Fruit fly (Drosophila melanogaster) whole organism, embryonic: ENCODE data around the gene CG7378.

Source experiments
- CG10209 ChIP-seq: fragments of 200-800 bp; sonication (Bioruptor generic); optimal IDR thresholded peaks from 3 replicates; lab custom pipeline; 2017; ENCODE audit warnings: missing biosample characterization, mild to moderate bottlenecking, missing genetic modification characterization, missing genetic modification reagents
- CG10274 ChIP-seq: fragments of 200-800 bp; sonication (Bioruptor generic); optimal IDR thresholded peaks from 3 replicates; lab custom pipeline; 2017; ENCODE audit warnings: missing biosample characterization, mild to moderate bottlenecking, missing genetic modification characterization
- CG10462 ChIP-seq: fragments of 200-800 bp; sonication (Bioruptor generic); optimal IDR thresholded peaks from 2 replicates; lab custom pipeline; 2016; ENCODE audit warnings: missing biosample characterization, missing genetic modification characterization
- CG11085 ChIP-seq: fragments of 200-800 bp; sonication (Bioruptor generic); IDR thresholded peaks from 2 replicates; pipeline ENCODE4 v1.3.6; 2022; ENCODE audit warnings: missing biosample characterization, missing genetic modification characterization
- CG12104 ChIP-seq: fragments of 200-800 bp; sonication (Bioruptor generic); optimal IDR thresholded peaks from 3 replicates; lab custom pipeline; 2016; ENCODE audit warnings: missing biosample characterization, missing genetic modification characterization
- CG13775 ChIP-seq: fragments of 200-800 bp; sonication (Bioruptor generic); optimal IDR thresholded peaks from 3 replicates; lab custom pipeline; 2017; ENCODE audit warnings: missing biosample characterization, mild to moderate bottlenecking, missing genetic modification characterization
- CG17328 ChIP-seq: fragments of 200-800 bp; sonication (Bioruptor generic); IDR thresholded peaks from 2 replicates; pipeline ENCODE4 v1.3.6; 2022; ENCODE audit warnings: missing biosample characterization, missing genetic modification characterization
- CG17385 ChIP-seq: fragments of 200-800 bp; sonication (Bioruptor generic); optimal IDR thresholded peaks from 3 replicates; lab custom pipeline; 2018; ENCODE audit warnings: missing biosample characterization, mild to moderate bottlenecking, missing genetic modification characterization
- CG18619 ChIP-seq: fragments of 200-800 bp; sonication (Bioruptor generic); optimal IDR thresholded peaks from 3 replicates; lab custom pipeline; 2017; ENCODE audit warnings: missing biosample characterization, mild to moderate bottlenecking, missing genetic modification characterization
- CG4360 ChIP-seq: fragments of 200-800 bp; sonication (Bioruptor generic); IDR thresholded peaks from 2 replicates; pipeline ENCODE4 v1.3.6; 2022; ENCODE audit warnings: missing biosample characterization, missing genetic modification characterization
- CG4707 ChIP-seq: fragments of 200-800 bp; sonication (Bioruptor generic); optimal IDR thresholded peaks from 2 replicates; lab custom pipeline; 2018; ENCODE audit warnings: missing biosample characterization, mild to moderate bottlenecking, missing genetic modification characterization, moderate library complexity
- CG4820 ChIP-seq: fragments of 200-800 bp; sonication (Bioruptor generic); optimal IDR thresholded peaks from 3 replicates; lab custom pipeline; 2016; ENCODE audit warnings: missing biosample characterization, missing genetic modification characterization
- CG6272 ChIP-seq: fragments of 200-800 bp; sonication (Bioruptor generic); IDR thresholded peaks from 2 replicates; pipeline ENCODE4 v1.3.6; 2022; ENCODE audit warnings: missing biosample characterization, missing genetic modification characterization
- CG6791 ChIP-seq: fragments of 200-800 bp; sonication (Bioruptor generic); IDR thresholded peaks from 3 replicates; pipeline ENCODE4 v1.3.6; 2022; ENCODE audit warnings: missing biosample characterization, missing genetic modification characterization; ENCODE audit not compliant: partially characterized antibody
- CG6813 ChIP-seq: fragments of 200-800 bp; sonication (Bioruptor generic); optimal IDR thresholded peaks from 2 replicates; lab custom pipeline; 2017; ENCODE audit warnings: missing biosample characterization, missing genetic modification characterization, mild to moderate bottlenecking, moderate library complexity, missing genetic modification reagents
- CG6854 ChIP-seq: fragments of 200-800 bp; sonication (Bioruptor generic); optimal IDR thresholded peaks from 3 replicates; lab custom pipeline; 2017; ENCODE audit warnings: missing biosample characterization, mild to moderate bottlenecking, missing genetic modification characterization
- CG8944 ChIP-seq: fragments of 200-800 bp; sonication (Bioruptor generic); optimal IDR thresholded peaks from 3 replicates; lab custom pipeline; 2016; ENCODE audit warnings: missing biosample characterization, missing genetic modification characterization
- CG9727 ChIP-seq: fragments of 200-800 bp; sonication (Bioruptor generic); optimal IDR thresholded peaks from 3 replicates; lab custom pipeline; 2017; ENCODE audit warnings: missing biosample characterization, mild to moderate bottlenecking, missing genetic modification characterization
- CG9932 ChIP-seq: fragments of 200-800 bp; sonication (Bioruptor generic); IDR thresholded peaks from 2 replicates; pipeline ENCODE4 v1.3.6; 2022; ENCODE audit warnings: missing biosample characterization, missing genetic modification characterization
- D19A ChIP-seq: fragments of 200-800 bp; optimal IDR thresholded peaks from 3 replicates; lab custom pipeline; 2019; ENCODE audit warnings: missing biosample characterization, mild to moderate bottlenecking, missing genetic modification characterization, moderate library complexity
- Dbx ChIP-seq: fragments of 200-800 bp; sonication (Bioruptor generic); IDR thresholded peaks from 3 replicates; pipeline ENCODE4 v1.3.6; 2022; ENCODE audit warnings: missing biosample characterization, missing genetic modification characterization
- Dip3 ChIP-seq: fragments of 200-800 bp; sonication (Bioruptor generic); optimal IDR thresholded peaks from 3 replicates; lab custom pipeline; 2016; ENCODE audit warnings: missing biosample characterization, missing genetic modification characterization
- Fer1 ChIP-seq: fragments of 200-800 bp; sonication (Bioruptor generic); optimal IDR thresholded peaks from 2 replicates; lab custom pipeline; 2017; ENCODE audit warnings: missing biosample characterization, mild to moderate bottlenecking, missing genetic modification characterization
- Fer3 ChIP-seq: fragments of 200-800 bp; sonication (Bioruptor generic); optimal IDR thresholded peaks from 2 replicates; lab custom pipeline; 2018; ENCODE audit warnings: missing biosample characterization, mild to moderate bottlenecking, missing genetic modification characterization, moderate library complexity
- Lpt ChIP-seq: fragments of >200 bp; optimal IDR thresholded peaks from 2 replicates; lab custom pipeline; 2018; ENCODE audit warnings: missing biosample characterization, missing genetic modification characterization
- Med ChIP-seq: fragments of 200-800 bp; sonication (Bioruptor generic); peaks from one replicate; lab custom pipeline; 2016; ENCODE audit warnings: missing biosample characterization, missing genetic modification characterization, mild to moderate bottlenecking, inconsistent platforms, moderate library complexity
- Mrtf ChIP-seq: fragments of 200-800 bp; sonication (Bioruptor generic); IDR thresholded peaks from 3 replicates; pipeline ENCODE4 v1.3.6; 2022; ENCODE audit warnings: missing biosample characterization, missing genetic modification characterization
- Oli ChIP-seq: fragments of 200-800 bp; sonication (Bioruptor generic); optimal IDR thresholded peaks from 2 replicates; lab custom pipeline; 2018; ENCODE audit warnings: missing biosample characterization, mild to moderate bottlenecking, missing genetic modification characterization, moderate library complexity
- Pdp1 ChIP-seq, 2 experiments: fragments of 200-800 bp; sonication (Bioruptor generic); optimal IDR thresholded peaks; 3 replicates each; lab custom pipeline; 2016; ENCODE audit warnings: missing biosample characterization in 2 of 2, missing genetic modification characterization in 2 of 2, mild to moderate bottlenecking in 1 of 2, moderate library complexity in 1 of 2
- Rfx ChIP-seq: fragments of 200-800 bp; sonication (Bioruptor generic); IDR thresholded peaks from 2 replicates; pipeline ENCODE4 v1.3.6; 2022; ENCODE audit warnings: missing biosample characterization, missing genetic modification characterization
- Scr ChIP-seq: fragments of 200-800 bp; sonication (Bioruptor generic); IDR thresholded peaks from 2 replicates; pipeline ENCODE4 v1.3.6; 2022; ENCODE audit warnings: missing biosample characterization, missing genetic modification characterization; ENCODE audit not compliant: partially characterized antibody
- Sox100B ChIP-seq: fragments of 200-800 bp; sonication (Bioruptor generic); optimal IDR thresholded peaks from 3 replicates; lab custom pipeline; 2018; ENCODE audit warnings: missing biosample characterization, mild to moderate bottlenecking, missing genetic modification characterization
- Trl ChIP-seq, 3 experiments: fragments of >200 bp in 2 of 3; fragments of 200-800 bp in 1 of 3; sonication (Bioruptor generic) in 1 of 3; optimal IDR thresholded peaks; 2 replicates in 1 of 3; 3 replicates in 2 of 3; lab custom pipeline; 2016 to 2017; ENCODE audit warnings: missing biosample characterization in 1 of 3, missing genetic modification characterization in 1 of 3
- Usf ChIP-seq: fragments of 200-800 bp; sonication (Bioruptor generic); optimal IDR thresholded peaks from 2 replicates; lab custom pipeline; 2017; ENCODE audit warnings: missing genotype, missing biosample characterization, missing genetic modification characterization
- Vsx1 ChIP-seq: fragments of 200-800 bp; sonication (Bioruptor generic); optimal IDR thresholded peaks from 2 replicates; lab custom pipeline; 2017; ENCODE audit warnings: missing biosample characterization, mild to moderate bottlenecking, missing genetic modification characterization, missing genetic modification reagents
- dpn ChIP-seq, 2 experiments: fragments of 200-800 bp; sonication (Bioruptor generic); optimal IDR thresholded peaks; 3 replicates each; lab custom pipeline; 2016; ENCODE audit warnings: missing biosample characterization in 2 of 2, missing genetic modification characterization in 2 of 2
- ems ChIP-seq: fragments of 200-800 bp; sonication (Bioruptor generic); optimal IDR thresholded peaks from 3 replicates; lab custom pipeline; 2016; ENCODE audit warnings: missing biosample characterization, missing genetic modification characterization
- fru ChIP-seq: fragments of >200 bp; optimal IDR thresholded peaks from 2 replicates; lab custom pipeline; 2017
- gfzf ChIP-seq: fragments of 200-800 bp; sonication (Bioruptor generic); optimal IDR thresholded peaks from 2 replicates; lab custom pipeline; 2016; ENCODE audit warnings: missing biosample characterization, mild to moderate bottlenecking, missing genetic modification characterization, moderate library complexity
- gsb ChIP-seq: fragments of 200-800 bp; sonication (Bioruptor generic); IDR thresholded peaks from 2 replicates; pipeline ENCODE4 v1.3.6; 2022; ENCODE audit warnings: missing biosample characterization, missing genetic modification characterization
- hbn ChIP-seq: fragments of 200-800 bp; sonication (Bioruptor generic); IDR thresholded peaks from 2 replicates; pipeline ENCODE4 v1.3.6; 2022; ENCODE audit warnings: missing biosample characterization, missing genetic modification characterization; ENCODE audit not compliant: partially characterized antibody
- hkb ChIP-seq, 2 experiments: fragments of 200-800 bp in 1 of 2; fragments of >200 bp in 1 of 2; sonication (Bioruptor generic) in 1 of 2; IDR thresholded peaks in 1 of 2; optimal IDR thresholded peaks in 1 of 2; 2 replicates each; pipeline versions ENCODE4 v1.3.6 to Lab custom; 2017 to 2022; ENCODE audit warnings: missing biosample characterization in 1 of 2, missing genetic modification characterization in 1 of 2
- jumu ChIP-seq: fragments of 200-800 bp; sonication (Bioruptor generic); optimal IDR thresholded peaks from 3 replicates; lab custom pipeline; 2016; ENCODE audit warnings: missing biosample characterization, missing genetic modification characterization
- klu ChIP-seq: fragments of 200-800 bp; sonication (Bioruptor generic); IDR thresholded peaks from 2 replicates; pipeline ENCODE4 v1.3.6; 2022; ENCODE audit warnings: missing biosample characterization, missing genetic modification characterization
- mirr ChIP-seq: fragments of 200-800 bp; sonication (Bioruptor generic); optimal IDR thresholded peaks from 3 replicates; lab custom pipeline; 2018; ENCODE audit warnings: missing biosample characterization, mild to moderate bottlenecking, missing genetic modification characterization
- nerfin-1 ChIP-seq: fragments of 200-800 bp; sonication (Bioruptor generic); optimal IDR thresholded peaks from 3 replicates; lab custom pipeline; 2019; ENCODE audit warnings: missing biosample characterization, mild to moderate bottlenecking, missing genetic modification characterization, moderate library complexity
- psq ChIP-seq: fragments of 200-800 bp; sonication (Bioruptor generic); optimal IDR thresholded peaks from 2 replicates; lab custom pipeline; 2017; ENCODE audit warnings: missing biosample characterization, missing genetic modification characterization
- row ChIP-seq: fragments of 200-800 bp; sonication (Bioruptor generic); IDR thresholded peaks from 3 replicates; pipeline ENCODE4 v1.3.6; 2022; ENCODE audit warnings: missing biosample characterization, missing genetic modification characterization
- seq ChIP-seq: fragments of 200-800 bp; sonication (Bioruptor generic); IDR thresholded peaks from 2 replicates; pipeline ENCODE4 v1.3.6; 2022; ENCODE audit warnings: missing biosample characterization, missing genetic modification characterization

Gene CG7378

DNA sequence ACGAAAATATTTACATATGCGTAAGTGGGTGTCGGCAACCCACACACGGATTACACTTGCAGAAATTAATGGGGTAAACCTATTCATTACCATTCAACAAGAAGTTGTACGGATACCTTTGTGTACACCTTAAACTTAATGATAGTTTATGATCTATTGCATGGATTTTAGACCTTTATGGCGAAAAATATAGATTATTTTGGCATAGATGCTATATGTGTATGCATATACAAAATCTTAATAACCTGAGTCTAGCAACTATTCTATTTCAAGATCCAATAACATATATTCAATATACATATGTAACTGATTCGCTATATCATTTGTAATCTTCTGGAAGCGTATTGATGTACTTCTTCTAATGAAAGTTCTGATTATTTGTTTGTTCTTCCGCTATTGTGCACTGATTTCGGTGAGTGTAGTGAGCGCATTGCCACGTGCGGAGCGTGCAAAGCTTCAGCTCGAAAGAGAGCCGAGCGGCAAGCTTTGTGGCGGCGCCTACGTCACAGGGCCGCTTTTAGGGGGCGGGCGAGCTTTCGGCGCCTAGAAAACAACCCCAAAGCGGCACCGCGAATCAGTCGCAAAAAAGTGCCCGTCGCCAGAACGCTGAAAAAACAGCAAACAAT, at the start of gene CG7378:
CG7378 (plus strand) TSS at position 576 of the 626 bp plus-strand sequence.
- TF ChIP-seq CG6813 (GFP tag; lab: Kevin White, UChicago) (peak; percentile 53), CG10274 (GFP tag; lab: Kevin White, UChicago) (peak; percentile 48), row (GFP tag; lab: Robert Waterston, UW) (peak; percentile 48; the same call in 2 of the 3 replicates), ems (peak; percentile 18), klu (GFP tag; lab: Robert Waterston, UW) (no peak), Usf (GFP tag; lab: Kevin White, UChicago) (no peak), hkb (optimal IDR thresholded peaks at IDR 0.05; lab: Kevin White, UChicago) (no peak), hkb (GFP tag; IDR thresholded peaks at IDR 0.05; lab: Robert Waterston, UW) (0 out of 2 replicates have a peak, but pooled peaks have one; percentile 16), Fer3 (tag; lab: Kevin White, UChicago) (no peak), CG4707 (no peak), CG8944 (no peak), dpn (GFP tag; optimal IDR thresholded peaks at IDR 0.05; lab: Kevin White, UChicago) (peak; percentile 8 to 60), CG11085 (GFP tag; lab: Robert Waterston, UW) (no peak), CG4820 (GFP tag; lab: Kevin White, UChicago) (peak; percentile 21), Med (peak; percentile 82), CG9932 (GFP tag; lab: Robert Waterston, UW) (peak; percentile 51; the same call in 1 of the 2 replicates), CG18619 (GFP tag; lab: Kevin White, UChicago) (peak; percentile 69), CG6791 (GFP tag; lab: Robert Waterston, UW) (no peak), Mrtf (peak; percentile 50; the same call in 2 of the 3 replicates), CG12104 (peak; percentile 33), CG17328 (GFP tag; lab: Robert Waterston, UW) (no peak), CG4360 (GFP tag; lab: Robert Waterston, UW) (no peak), CG10209 (GFP tag; lab: Kevin White, UChicago) (peak; percentile 36), gfzf (GFP tag; lab: Kevin White, UChicago) (no peak), Dip3 (no peak), Sox100B (peak; percentile 62), mirr (GFP tag; lab: Kevin White, UChicago) (no peak), gsb (no peak), jumu (GFP tag; lab: Kevin White, UChicago) (peak; percentile 39), Rfx (peak; percentile 56), CG13775 (GFP tag; lab: Kevin White, UChicago) (peak; percentile 54), CG10462 (GFP tag; lab: Kevin White, UChicago) (no peak), CG9727 (GFP tag; lab: Kevin White, UChicago) (peak; percentile 79), Scr (GFP tag; lab: Robert Waterston, UW) (no peak), CG6854 (GFP tag; lab: Kevin White, UChicago) (peak; percentile 25), Lpt (no peak), seq (GFP tag; lab: Robert Waterston, UW) (no peak), Oli (tag; lab: Kevin White, UChicago) (peak; percentile 38), Pdp1 (GFP tag; optimal IDR thresholded peaks at IDR 0.05; lab: Kevin White, UChicago) (peak; percentile 28 to 68), Vsx1 (GFP tag; lab: Kevin White, UChicago) (no peak), hbn (GFP tag; lab: Robert Waterston, UW) (no peak), CG6272 (GFP tag; lab: Robert Waterston, UW) (no peak), Dbx (0 out of 3 replicates have a peak, but pooled peaks have one; percentile 13), psq (GFP tag; lab: Kevin White, UChicago) (no peak), Trl (optimal IDR thresholded peaks at IDR 0.05; lab: Kevin White, UChicago) (peak; percentile 1 to 13), Trl (GFP tag; optimal IDR thresholded peaks at IDR 0.05; lab: Kevin White, UChicago) (peak; percentile 48), CG17385 (GFP tag; lab: Kevin White, UChicago) (peak; percentile 8), D19A (peak; percentile 2), fru (lab: Kevin White, UChicago) (no peak), Fer1 (peak; percentile 10), nerfin-1 (tag; lab: Kevin White, UChicago) (peak; percentile 19)
